Fruit fly (Drosophila melanogaster): ENCODE results near the gene CG1468.

The CG1468 gene

DNA sequence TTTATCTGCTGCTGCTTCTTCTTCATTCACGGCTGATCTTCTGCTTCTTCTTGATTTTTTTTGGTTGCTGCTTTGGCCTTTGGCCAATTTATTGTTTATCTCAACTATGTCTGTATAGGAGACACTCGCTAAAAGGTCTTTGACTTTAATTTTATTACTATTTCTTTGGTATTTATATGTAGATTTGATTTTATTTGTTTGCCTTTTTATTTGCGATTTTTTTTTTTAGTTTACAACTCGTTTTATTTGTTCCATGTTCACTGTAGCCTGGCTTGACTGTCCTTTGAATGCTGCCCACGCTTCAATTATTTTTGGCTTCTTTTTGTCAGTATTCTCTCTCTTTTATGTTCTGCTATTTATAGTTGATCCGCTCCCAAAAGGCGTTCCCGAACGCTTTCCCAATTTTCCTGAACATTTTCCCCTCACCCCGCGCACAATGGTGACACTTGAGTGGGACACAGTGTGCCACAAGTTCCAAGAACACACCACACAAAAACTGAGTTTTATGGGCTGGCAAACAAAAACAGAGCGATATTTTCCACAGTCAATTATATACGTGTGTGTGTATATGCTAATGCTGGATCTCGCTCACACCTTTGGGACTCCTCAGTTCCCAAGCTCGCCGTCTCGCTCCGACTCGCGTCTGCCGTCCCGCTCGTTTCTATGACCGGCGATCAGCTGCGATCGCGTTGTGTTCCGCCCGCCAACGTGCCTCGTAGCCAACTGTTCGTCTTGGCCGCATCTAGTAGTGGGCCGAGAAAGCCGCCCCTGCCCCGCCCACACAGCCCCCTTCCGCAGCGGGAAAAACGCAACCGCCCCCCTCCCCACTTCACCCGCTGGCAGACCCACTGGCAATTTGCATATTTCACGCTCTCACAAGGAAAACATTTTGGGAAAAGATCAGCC is 2.0 kb upstream of the CG1468 start, which contains the start of gene CG15247 (continued):
- peak; percentile 82 for TF ChIP-seq vvl (GFP tag; IDR thresholded peaks at IDR 0.05)
- TF ChIP-seq psq (GFP tag; optimal IDR thresholded peaks at IDR 0.05), result no peak
- peak; percentile 59 for TF ChIP-seq nerfin-1 (tag; optimal IDR thresholded peaks at IDR 0.05)
- peak; percentile 7 for TF ChIP-seq CG3065 (GFP tag; optimal IDR thresholded peaks at IDR 0.05)
- peak; percentile 69 for TF ChIP-seq Drgx (GFP tag; IDR thresholded peaks at IDR 0.05)
- TF ChIP-seq unc-4 (GFP tag; IDR thresholded peaks at IDR 0.05; ENCODE audit: partially characterized antibody), result no peak
- TF ChIP-seq CG31441 (GFP tag; IDR thresholded peaks at IDR 0.05), result peak; percentile 68
- peak; percentile 52 for TF ChIP-seq Myb (GFP tag; optimal IDR thresholded peaks at IDR 0.05)
- TF ChIP-seq CG6765 (GFP tag; optimal IDR thresholded peaks at IDR 0.05), result peak; percentile 24
- no peak for TF ChIP-seq Hand (GFP tag; optimal IDR thresholded peaks at IDR 0.05)
- peak; percentile 84 for TF ChIP-seq H2.0 (GFP tag; IDR thresholded peaks at IDR 0.05)
- peak; percentile 48; the same call in 1 of the 3 replicates for TF ChIP-seq CG7357 (GFP tag; IDR thresholded peaks at IDR 0.05)
- TF ChIP-seq CG13624 (GFP tag; optimal IDR thresholded peaks at IDR 0.05), result peak; percentile 79
- peak; percentile 43 for TF ChIP-seq trh (GFP tag; optimal IDR thresholded peaks at IDR 0.05)
- peak in 1 of 3 experiments; percentile 56 for TF ChIP-seq lola (GFP tag; optimal IDR thresholded peaks at IDR 0.05)
- peak; percentile 63; the same call in 1 of the 3 replicates for TF ChIP-seq gce (GFP tag; IDR thresholded peaks at IDR 0.05)
- TF ChIP-seq Trl (optimal IDR thresholded peaks at IDR 0.05), result no peak
- TF ChIP-seq Trl (GFP tag; optimal IDR thresholded peaks at IDR 0.05), result peak; percentile 72
- TF ChIP-seq Gsc (GFP tag; IDR thresholded peaks at IDR 0.05), result peak; percentile 31; the same call in 1 of the 2 replicates
- no peak for TF ChIP-seq CG3838 (GFP tag; optimal IDR thresholded peaks at IDR 0.05)
- no peak for TF ChIP-seq stwl (tag; optimal IDR thresholded peaks at IDR 0.05)
- TF ChIP-seq CG14667 (GFP tag; IDR thresholded peaks at IDR 0.05), result peak; percentile 82
- peak; percentile 87 for TF ChIP-seq CG32532 (GFP tag; IDR thresholded peaks at IDR 0.05)
- peak; percentile 70 for TF ChIP-seq CG14050 (GFP tag; IDR thresholded peaks at IDR 0.05)
- TF ChIP-seq hb (GFP tag; IDR thresholded peaks at IDR 0.05; ENCODE audit: partially characterized antibody), result no peak
- no peak for TF ChIP-seq TFAM (GFP tag; optimal IDR thresholded peaks at IDR 0.05)
- TF ChIP-seq Camta (GFP tag; optimal IDR thresholded peaks at IDR 0.05), result peak; percentile 66
- TF ChIP-seq sens (GFP tag), result peak; percentile 95
- peak; percentile 52; the same call in 1 of the 3 replicates for TF ChIP-seq Optix (GFP tag; IDR thresholded peaks at IDR 0.05)
- peak; percentile 59 to 63 for TF ChIP-seq chif (GFP tag; optimal IDR thresholded peaks at IDR 0.05)
- TF ChIP-seq B-H2 (GFP tag; optimal IDR thresholded peaks at IDR 0.05), result peak; percentile 68
- TF ChIP-seq fd96Cb (tag; optimal IDR thresholded peaks at IDR 0.05), result peak; percentile 75
- peak; percentile 23 for TF ChIP-seq CG13894 (tag; optimal IDR thresholded peaks at IDR 0.05)
- TF ChIP-seq CG18011 (GFP tag; optimal IDR thresholded peaks at IDR 0.05), result peak; percentile 5
- peak; percentile 41 for TF ChIP-seq nau (GFP tag; optimal IDR thresholded peaks at IDR 0.05)
- TF ChIP-seq cg (GFP tag; optimal IDR thresholded peaks at IDR 0.05), result peak; percentile 44
- TF ChIP-seq CG16863 (GFP tag; optimal IDR thresholded peaks at IDR 0.05), result peak; percentile 38
- TF ChIP-seq CG1602 (GFP tag; optimal IDR thresholded peaks at IDR 0.05), result peak; percentile 69
- peak; percentile 77 for TF ChIP-seq tgo (GFP tag; IDR thresholded peaks at IDR 0.05)
- TF ChIP-seq Rx (GFP tag; IDR thresholded peaks at IDR 0.05), result peak; percentile 54
- no peak for TF ChIP-seq NC2α (GFP tag; optimal IDR thresholded peaks at IDR 0.05)
- no peak for TF ChIP-seq Poxn (GFP tag; IDR thresholded peaks at IDR 0.05)
- TF ChIP-seq Ravus (GFP tag; IDR thresholded peaks at IDR 0.05), result peak; percentile 49
- TF ChIP-seq lmd (GFP tag; IDR thresholded peaks at IDR 0.05), result peak; percentile 82
- TF ChIP-seq CG6854 (GFP tag; optimal IDR thresholded peaks at IDR 0.05), result no peak
- TF ChIP-seq CG14710 (tag; optimal IDR thresholded peaks at IDR 0.05), result peak; percentile 64
- no peak for TF ChIP-seq Dfd (GFP tag; optimal IDR thresholded peaks at IDR 0.05)
- TF ChIP-seq slou (GFP tag; optimal IDR thresholded peaks at IDR 0.05), result peak; percentile 33
- TF ChIP-seq CG10565 (GFP tag; optimal IDR thresholded peaks at IDR 0.05), result no peak
- TF ChIP-seq sima (GFP tag; optimal IDR thresholded peaks at IDR 0.05), result no peak
